Fruit fly (Drosophila melanogaster): ENCODE measurements around the gene CG9512.

CG9512 gene

DNA sequence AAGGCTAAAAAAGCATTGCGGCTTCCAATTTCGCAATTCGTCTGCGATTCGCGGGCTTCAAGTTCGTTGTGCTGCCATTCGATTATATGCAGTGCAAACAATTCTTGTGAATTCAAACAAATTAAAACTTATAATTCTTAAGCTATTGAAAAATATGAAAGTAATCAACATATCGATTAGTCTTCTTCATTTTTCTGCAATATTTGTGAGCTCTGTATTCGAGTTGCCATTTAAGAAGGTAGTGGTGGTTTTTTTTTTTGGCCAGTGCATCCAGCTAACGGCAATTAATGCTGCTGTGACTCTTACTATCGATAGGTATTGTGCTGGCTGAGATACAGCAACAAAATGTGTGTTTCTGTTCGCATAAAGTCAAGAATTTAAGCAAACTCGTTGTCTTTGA lies 47.5 kb downstream of the CG9512 start:
- TF ChIP-seq CG34367 (tag; optimal IDR thresholded peaks at IDR 0.05) (no peak), Ets98B (GFP tag; IDR thresholded peaks at IDR 0.05) (no peak), CG4496 (GFP tag; IDR thresholded peaks at IDR 0.05) (peak; percentile 61; the same call in 2 of the 3 replicates), CG8301 (tag; optimal IDR thresholded peaks at IDR 0.05) (no peak), CG32121 (GFP tag; IDR thresholded peaks at IDR 0.05) (peak; percentile 77), fd96Ca (GFP tag; IDR thresholded peaks at IDR 0.05) (peak; percentile 46; the same call in 1 of the 3 replicates), CG13204 (GFP tag; optimal IDR thresholded peaks at IDR 0.05) (no peak)

dm6 chrX:14856261-14856660 lies 49.1 kb downstream of the CG9512 start, which contains the start of gene CG9519:
Gene CG9519 (minus strand): TSS chrX:14856361.
- TF ChIP-seq CG9948 (tag; optimal IDR thresholded peaks at IDR 0.05): no peak
- TF ChIP-seq CG17806 (tag; optimal IDR thresholded peaks at IDR 0.05): no peak
- TF ChIP-seq CG14655 (GFP tag; optimal IDR thresholded peaks at IDR 0.05): no peak
- TF ChIP-seq EcR (GFP tag; optimal IDR thresholded peaks at IDR 0.05): no peak
- no peak for TF ChIP-seq CG8159 (tag; optimal IDR thresholded peaks at IDR 0.05)
- TF ChIP-seq CG4496 (GFP tag; IDR thresholded peaks at IDR 0.05): no peak
- TF ChIP-seq CG8301 (tag; optimal IDR thresholded peaks at IDR 0.05): no peak
- no peak for TF ChIP-seq Pif1A (GFP tag; optimal IDR thresholded peaks at IDR 0.05)
- TF ChIP-seq CG12605 (GFP tag; IDR thresholded peaks at IDR 0.05): no peak
- no peak for TF ChIP-seq CG32121 (GFP tag; IDR thresholded peaks at IDR 0.05)

DNA sequence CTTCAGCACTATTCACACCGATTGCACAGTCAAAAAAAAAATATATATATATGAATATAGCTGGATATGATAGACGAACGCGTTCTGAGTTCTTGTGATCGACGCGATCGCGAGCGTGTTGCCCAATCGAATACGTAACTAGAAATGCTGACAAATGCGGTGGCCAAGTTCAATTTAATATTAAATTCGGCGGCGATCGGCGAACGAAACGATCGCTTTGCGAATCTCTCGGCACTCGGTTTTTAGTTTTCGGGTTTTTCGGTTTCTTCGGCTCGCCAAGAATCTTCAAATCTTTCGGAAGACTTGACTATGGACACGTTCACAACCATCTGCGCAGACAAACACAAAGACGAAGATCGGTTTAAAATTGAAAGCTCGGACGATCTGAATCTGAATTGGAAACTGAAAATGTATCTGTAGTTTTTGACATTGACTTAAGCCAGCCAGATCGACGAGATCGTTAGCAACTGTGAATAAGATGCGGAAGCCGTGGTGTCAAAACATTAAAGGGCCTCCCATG lies 52.1 kb downstream of the CG9512 start, which contains the start of gene CG9521:
Gene CG9521, minus strand, starts transcription at position 117 of the 520 bp plus-strand sequence.
- TF ChIP-seq Snoo (tag; optimal IDR thresholded peaks at IDR 0.05): no peak
- no peak for TF ChIP-seq CG14655 (GFP tag; optimal IDR thresholded peaks at IDR 0.05)
- no peak for TF ChIP-seq CG17806 (tag; optimal IDR thresholded peaks at IDR 0.05)
- no peak for TF ChIP-seq D1 (tag; optimal IDR thresholded peaks at IDR 0.05)
- no peak for TF ChIP-seq CG32121 (GFP tag; IDR thresholded peaks at IDR 0.05)
- TF ChIP-seq CG8301 (tag; optimal IDR thresholded peaks at IDR 0.05): no peak
- no peak for TF ChIP-seq CG4496 (GFP tag; IDR thresholded peaks at IDR 0.05)
